Fruit fly (Drosophila melanogaster): Measurements from ENCODE around the gene Qsox3.

The Qsox3 gene

dm6 chr3R:21940884-21941390 is 29.3 kb downstream of the Qsox3 start:
- TF ChIP-seq Sin3A (optimal IDR thresholded peaks at IDR 0.05) (no peak), psq (optimal IDR thresholded peaks at IDR 0.05) (no peak), h (optimal IDR thresholded peaks at IDR 0.05) (no peak), Myc (optimal IDR thresholded peaks at IDR 0.05) (no peak), insv (optimal IDR thresholded peaks at IDR 0.05) (no peak)

dm6 chr3R:21941426-21941924 is 29.9 kb downstream of the Qsox3 start:
- no peak for TF ChIP-seq psq (optimal IDR thresholded peaks at IDR 0.05)
- TF ChIP-seq h (optimal IDR thresholded peaks at IDR 0.05) = no peak
- TF ChIP-seq Sin3A (optimal IDR thresholded peaks at IDR 0.05) = no peak
- no peak for TF ChIP-seq insv (optimal IDR thresholded peaks at IDR 0.05)
- TF ChIP-seq ttk (optimal IDR thresholded peaks at IDR 0.05) = no peak
- TF ChIP-seq Myc (optimal IDR thresholded peaks at IDR 0.05) = no peak

dm6 chr3R:21943982-21944627 is 32.5 kb downstream of the Qsox3 start:
- no peak for TF ChIP-seq Sin3A (optimal IDR thresholded peaks at IDR 0.05)
- no peak for TF ChIP-seq Myc (optimal IDR thresholded peaks at IDR 0.05)
- no peak for TF ChIP-seq h (optimal IDR thresholded peaks at IDR 0.05)
- TF ChIP-seq ttk (optimal IDR thresholded peaks at IDR 0.05) = no peak
- TF ChIP-seq psq (optimal IDR thresholded peaks at IDR 0.05) = no peak
- no peak for TF ChIP-seq insv (optimal IDR thresholded peaks at IDR 0.05)

- TF ChIP-seq insv (optimal IDR thresholded peaks at IDR 0.05) = no peak
- TF ChIP-seq ttk (optimal IDR thresholded peaks at IDR 0.05) = no peak
- TF ChIP-seq Sin3A (optimal IDR thresholded peaks at IDR 0.05) = no peak
- no peak for TF ChIP-seq h (optimal IDR thresholded peaks at IDR 0.05)
- no peak for TF ChIP-seq Myc (optimal IDR thresholded peaks at IDR 0.05)
- TF ChIP-seq psq (optimal IDR thresholded peaks at IDR 0.05) = no peak
Observed at dm6 chr3R:21944666-21945065, 33.0 kb downstream of the Qsox3 start.

dm6 chr3R:21945754-21946153 is 34.1 kb downstream of the Qsox3 start:
- TF ChIP-seq insv (optimal IDR thresholded peaks at IDR 0.05) (no peak), Sin3A (optimal IDR thresholded peaks at IDR 0.05) (no peak), Myc (optimal IDR thresholded peaks at IDR 0.05) (no peak), psq (optimal IDR thresholded peaks at IDR 0.05) (no peak), h (optimal IDR thresholded peaks at IDR 0.05) (no peak), ttk (optimal IDR thresholded peaks at IDR 0.05) (no peak)

- no peak for TF ChIP-seq Myc (optimal IDR thresholded peaks at IDR 0.05)
- TF ChIP-seq h (optimal IDR thresholded peaks at IDR 0.05) = no peak
- TF ChIP-seq insv (optimal IDR thresholded peaks at IDR 0.05) = no peak
- no peak for TF ChIP-seq Sin3A (optimal IDR thresholded peaks at IDR 0.05)
- TF ChIP-seq psq (optimal IDR thresholded peaks at IDR 0.05) = no peak
Observed at dm6 chr3R:21948081-21948480, 36.5 kb downstream of the Qsox3 start.

dm6 chr3R:21948691-21949560 is 37.3 kb downstream of the Qsox3 start, which contains the start of gene Eip93F:
Gene Eip93F (plus strand): TSS chr3R:21949114.
- TF ChIP-seq psq (optimal IDR thresholded peaks at IDR 0.05) (no peak), insv (optimal IDR thresholded peaks at IDR 0.05) (no peak), Myc (optimal IDR thresholded peaks at IDR 0.05) (no peak), h (optimal IDR thresholded peaks at IDR 0.05) (no peak), Sin3A (optimal IDR thresholded peaks at IDR 0.05) (no peak), ttk (optimal IDR thresholded peaks at IDR 0.05) (no peak)

- TF ChIP-seq h (optimal IDR thresholded peaks at IDR 0.05) (no peak), insv (optimal IDR thresholded peaks at IDR 0.05) (no peak), Sin3A (optimal IDR thresholded peaks at IDR 0.05) (no peak), psq (optimal IDR thresholded peaks at IDR 0.05) (no peak), ttk (optimal IDR thresholded peaks at IDR 0.05) (no peak), Myc (optimal IDR thresholded peaks at IDR 0.05) (no peak)
Observed at dm6 chr3R:21949561-21949862, 37.9 kb downstream of the Qsox3 start.

- no peak for TF ChIP-seq psq (optimal IDR thresholded peaks at IDR 0.05)
- TF ChIP-seq insv (optimal IDR thresholded peaks at IDR 0.05) = no peak
- TF ChIP-seq Sin3A (optimal IDR thresholded peaks at IDR 0.05) = no peak
- no peak for TF ChIP-seq h (optimal IDR thresholded peaks at IDR 0.05)
- no peak for TF ChIP-seq Myc (optimal IDR thresholded peaks at IDR 0.05)
- TF ChIP-seq ttk (optimal IDR thresholded peaks at IDR 0.05) = no peak
Observed at dm6 chr3R:21951386-21951785, 39.8 kb downstream of the Qsox3 start.

- TF ChIP-seq psq (optimal IDR thresholded peaks at IDR 0.05) = no peak
- no peak for TF ChIP-seq h (optimal IDR thresholded peaks at IDR 0.05)
- no peak for TF ChIP-seq ttk (optimal IDR thresholded peaks at IDR 0.05)
- TF ChIP-seq Sin3A (optimal IDR thresholded peaks at IDR 0.05) = no peak
- TF ChIP-seq Myc (optimal IDR thresholded peaks at IDR 0.05) = no peak
- TF ChIP-seq insv (optimal IDR thresholded peaks at IDR 0.05) = no peak
Observed at dm6 chr3R:21954056-21954650, 42.5 kb downstream of the Qsox3 start.

- TF ChIP-seq h (optimal IDR thresholded peaks at IDR 0.05) (no peak), Sin3A (optimal IDR thresholded peaks at IDR 0.05) (no peak)
Observed at dm6 chr3R:21956340-21956739, 44.7 kb downstream of the Qsox3 start.
